Fruit fly (Drosophila melanogaster) whole organism, wandering third instar larva: ENCODE measurements around the gene Sptz.
A peak's percentile ranks its signal among the peaks of the same experiment; 100 is the strongest.

Experiments
- Abd-B ChIP-seq: fragments of >200 bp; optimal IDR thresholded peaks from 2 replicates; lab custom pipeline; 2017; ENCODE audit warnings: missing biosample characterization, missing genetic modification characterization
- CG32264 ChIP-seq: fragments of 200-800 bp; sonication (Bioruptor generic); optimal IDR thresholded peaks from 2 replicates; lab custom pipeline; 2016; ENCODE audit warnings: missing biosample characterization, missing genetic modification characterization
- CG9705 ChIP-seq: fragments of 200-800 bp; sonication (Bioruptor generic); optimal IDR thresholded peaks from 2 replicates; lab custom pipeline; 2018; ENCODE audit warnings: missing biosample characterization, mild to moderate bottlenecking, missing genetic modification characterization
- CrebA ChIP-seq: fragments of 200-800 bp; sonication (Bioruptor generic); optimal IDR thresholded peaks from 2 replicates; lab custom pipeline; 2016; ENCODE audit warnings: missing biosample characterization, mild to moderate bottlenecking, missing genetic modification characterization, borderline replicate concordance
- Dfd ChIP-seq: fragments of >200 bp; optimal IDR thresholded peaks from 2 replicates; lab custom pipeline; 2017; ENCODE audit warnings: missing biosample characterization, missing genetic modification characterization
- Dif ChIP-seq: fragments of 200-275, 200-300 bp; sonication (Bioruptor generic); optimal IDR thresholded peaks from 2 replicates; lab custom pipeline; 2018; ENCODE audit warnings: missing biosample characterization, missing genetic modification characterization; ENCODE audit not compliant: partially characterized antibody
- GATAd ChIP-seq: sonication (Bioruptor generic); optimal IDR thresholded peaks from 2 replicates; lab custom pipeline; 2016; ENCODE audit warnings: missing biosample characterization, missing genetic modification characterization
- HLH106 ChIP-seq: fragments of 200-800 bp; optimal IDR thresholded peaks from 3 replicates; lab custom pipeline; 2019; ENCODE audit warnings: missing biosample characterization, mild to moderate bottlenecking, missing genetic modification characterization, moderate library complexity
- Hnf4 ChIP-seq: fragments of 200-800 bp; sonication (Bioruptor generic); optimal IDR thresholded peaks from 2 replicates; lab custom pipeline; 2016; ENCODE audit warnings: missing biosample characterization, mild to moderate bottlenecking, missing genetic modification characterization
- Hr78 ChIP-seq: fragments of >200 bp; optimal IDR thresholded peaks from 2 replicates; lab custom pipeline; 2017; ENCODE audit warnings: missing biosample characterization, missing genetic modification characterization
- Hr83 ChIP-seq: fragments of 200-300 bp; sonication (Bioruptor generic); optimal IDR thresholded peaks from 2 replicates; lab custom pipeline; 2016; ENCODE audit warnings: missing biosample characterization, mild to moderate bottlenecking, missing genetic modification characterization, moderate library complexity; ENCODE audit not compliant: poor library complexity, severe bottlenecking
- Jra ChIP-seq: sonication (Bioruptor generic); optimal IDR thresholded peaks from 2 replicates; lab custom pipeline; 2016; ENCODE audit warnings: missing biosample characterization, missing genetic modification characterization
- Mio ChIP-seq: sonication (Bioruptor generic); optimal IDR thresholded peaks from 2 replicates; lab custom pipeline; 2016; ENCODE audit warnings: missing biosample characterization, missing genetic modification characterization
- Myc ChIP-seq: fragments of >200 bp; optimal IDR thresholded peaks from 2 replicates; lab custom pipeline; 2017
- N ChIP-seq: fragments of >200 bp; optimal IDR thresholded peaks from 2 replicates; lab custom pipeline; 2018; ENCODE audit warnings: missing biosample characterization, missing external identifiers, missing genetic modification characterization
- OdsH ChIP-seq: fragments of 200-800 bp; sonication (Bioruptor generic); optimal IDR thresholded peaks from 2 replicates; lab custom pipeline; 2016; ENCODE audit warnings: missing biosample characterization, mild to moderate bottlenecking, missing genetic modification characterization
- Rel ChIP-seq, 2 experiments: fragments of 200-800 bp; sonication (Bioruptor generic) in 1 of 2; optimal IDR thresholded peaks; 2 replicates in 1 of 2; 3 replicates in 1 of 2; lab custom pipeline; 2016 to 2019; ENCODE audit warnings: mild to moderate bottlenecking in 2 of 2, missing biosample characterization in 2 of 2, missing genetic modification characterization in 2 of 2, moderate library complexity in 1 of 2
- Sp1 ChIP-seq: fragments of 200-800 bp; sonication (Bioruptor generic); optimal IDR thresholded peaks from 3 replicates; lab custom pipeline; 2019; ENCODE audit warnings: missing biosample characterization, mild to moderate bottlenecking, missing genetic modification characterization, moderate library complexity
- Vsx2 ChIP-seq: fragments of 200-300, 225-300 bp; sonication (Bioruptor generic); optimal IDR thresholded peaks from 2 replicates; lab custom pipeline; 2018; ENCODE audit warnings: missing biosample characterization, missing genetic modification characterization; ENCODE audit not compliant: partially characterized antibody
- br ChIP-seq: fragments of 200-800 bp; sonication (Bioruptor generic); optimal IDR thresholded peaks from 2 replicates; lab custom pipeline; 2016; ENCODE audit warnings: missing biosample characterization, missing genetic modification characterization
- brk ChIP-seq: fragments of 200-800 bp; sonication (Bioruptor generic); optimal IDR thresholded peaks from 2 replicates; lab custom pipeline; 2016; ENCODE audit warnings: missing biosample characterization, mild to moderate bottlenecking, missing genetic modification characterization
- dl ChIP-seq, 2 experiments: fragments of 175-275, 200-275 bp in 1 of 2; fragments of 200-275 bp in 1 of 2; sonication (Bioruptor generic); optimal IDR thresholded peaks; lab custom pipeline; 2018; ENCODE audit warnings: mild to moderate bottlenecking in 2 of 2, missing biosample characterization in 2 of 2, missing genetic modification characterization in 2 of 2, moderate library complexity in 2 of 2; ENCODE audit not compliant: partially characterized antibody in 2 of 2, insufficient read depth in 1 of 2
- dmrt93B ChIP-seq: fragments of 200-800 bp; sonication (Bioruptor generic); optimal IDR thresholded peaks from 2 replicates; lab custom pipeline; 2018; ENCODE audit warnings: missing biosample characterization, mild to moderate bottlenecking, missing genetic modification characterization
- dsf ChIP-seq: sonication (Bioruptor generic); optimal IDR thresholded peaks from 2 replicates; lab custom pipeline; 2016; ENCODE audit warnings: missing biosample characterization, missing genetic modification characterization, borderline replicate concordance
- ey ChIP-seq: fragments of 200-800 bp; sonication (Bioruptor generic); optimal IDR thresholded peaks from 2 replicates; lab custom pipeline; 2016; ENCODE audit warnings: missing biosample characterization, missing genetic modification characterization
- foxo ChIP-seq, 2 experiments: fragments of 200-800 bp; sonication (Bioruptor generic); optimal IDR thresholded peaks; 2 replicates in 1 of 2; 3 replicates in 1 of 2; lab custom pipeline; 2016 to 2017; ENCODE audit warnings: missing biosample characterization in 2 of 2, missing genetic modification characterization in 2 of 2
- fru ChIP-seq: fragments of 200-800 bp; sonication (Bioruptor generic); optimal IDR thresholded peaks from 3 replicates; lab custom pipeline; 2016; ENCODE audit warnings: missing biosample characterization, mild to moderate bottlenecking, missing genetic modification characterization
- h ChIP-seq: fragments of 200-800 bp; sonication (Bioruptor generic); optimal IDR thresholded peaks from 3 replicates; lab custom pipeline; 2016; ENCODE audit warnings: missing biosample characterization, mild to moderate bottlenecking, missing genetic modification characterization
- jim ChIP-seq: fragments of 175-275, 200-325 bp; sonication (Bioruptor generic); optimal IDR thresholded peaks from 2 replicates; lab custom pipeline; 2016; ENCODE audit warnings: missing biosample characterization, mild to moderate bottlenecking, missing genetic modification characterization
- lola ChIP-seq: fragments of >200 bp; optimal IDR thresholded peaks from 2 replicates; lab custom pipeline; 2017; ENCODE audit warnings: missing biosample characterization, missing genetic modification characterization
- pan ChIP-seq: fragments of >200 bp; optimal IDR thresholded peaks from 2 replicates; lab custom pipeline; 2017
- psq ChIP-seq: fragments of 200-800 bp; sonication (Bioruptor generic); optimal IDR thresholded peaks from 3 replicates; lab custom pipeline; 2017; ENCODE audit warnings: missing biosample characterization, mild to moderate bottlenecking, missing genetic modification characterization, moderate library complexity
- rgr ChIP-seq: fragments of 200-800 bp; sonication (Bioruptor generic); optimal IDR thresholded peaks from 3 replicates; lab custom pipeline; 2016; ENCODE audit warnings: missing biosample characterization, mild to moderate bottlenecking, missing genetic modification characterization
- sage ChIP-seq: fragments of 200-800 bp; sonication (Bioruptor generic); optimal IDR thresholded peaks from 2 replicates; lab custom pipeline; 2016; ENCODE audit warnings: missing biosample characterization, mild to moderate bottlenecking, missing genetic modification characterization
- sv ChIP-seq: fragments of 200-800 bp; sonication (Bioruptor generic); optimal IDR thresholded peaks from 3 replicates; lab custom pipeline; 2016; ENCODE audit warnings: missing biosample characterization, missing genetic modification characterization
- tai ChIP-seq: sonication (Bioruptor generic); optimal IDR thresholded peaks from 2 replicates; lab custom pipeline; 2016; ENCODE audit warnings: missing biosample characterization, missing genetic modification characterization
- usp ChIP-seq: fragments of >200 bp; optimal IDR thresholded peaks from 2 replicates; lab custom pipeline; 2017; ENCODE audit warnings: missing biosample characterization, missing genetic modification characterization
- woc ChIP-seq: sonication (Bioruptor generic); optimal IDR thresholded peaks from 2 replicates; lab custom pipeline; 2016; ENCODE audit warnings: missing biosample characterization, mild to moderate bottlenecking, missing genetic modification characterization

The Sptz gene

DNA sequence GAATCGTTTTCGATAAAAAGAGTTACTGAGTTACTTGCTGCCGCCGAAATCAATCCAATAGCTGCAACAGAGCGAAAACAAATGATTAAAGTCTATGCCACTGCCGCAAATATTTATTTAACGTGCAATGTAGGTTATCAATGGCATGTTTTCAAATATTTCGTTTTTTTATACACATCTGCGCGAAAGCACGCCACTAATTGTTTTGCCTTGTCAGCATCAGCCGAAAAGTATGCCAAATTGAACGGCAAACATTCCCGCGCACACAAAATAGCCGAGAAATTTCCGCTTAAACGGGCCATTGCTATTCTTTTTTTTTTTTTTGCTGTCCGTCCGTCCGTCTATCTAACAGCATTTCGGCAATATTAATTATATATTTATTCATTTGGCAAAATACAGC is 30.1 kb downstream of the Sptz start:
- TF ChIP-seq Rel (GFP tag; optimal IDR thresholded peaks at IDR 0.05; lab: Kevin White, UChicago) (no peak), Rel (tag; optimal IDR thresholded peaks at IDR 0.05; lab: Kevin White, UChicago) (no peak), Hr78 (GFP tag; lab: Kevin White, UChicago) (no peak), CG9705 (no peak), dmrt93B (no peak), dsf (GFP tag; lab: Kevin White, UChicago) (no peak), ey (GFP tag; lab: Kevin White, UChicago) (no peak), Hnf4 (GFP tag; lab: Kevin White, UChicago) (no peak), OdsH (no peak), CG32264 (no peak), sv (no peak), psq (GFP tag; lab: Kevin White, UChicago) (no peak), Myc (peak; percentile 80), GATAd (GFP tag; lab: Kevin White, UChicago) (no peak), Vsx2 (GFP tag; lab: Kevin White, UChicago) (peak; percentile 53), rgr (GFP tag; lab: Kevin White, UChicago) (no peak), Sp1 (GFP tag; lab: Kevin White, UChicago) (no peak), brk (no peak), Hr83 (GFP tag; lab: Kevin White, UChicago) (no peak), dl (GFP tag; optimal IDR thresholded peaks at IDR 0.05; lab: Kevin White, UChicago; ENCODE audit: insufficient read depth in 1 of 2, partially characterized antibody in 2 of 2) (no peak), fru (GFP tag; lab: Kevin White, UChicago) (no peak), N (peak; percentile 62), woc (no peak), Dif (GFP tag; lab: Kevin White, UChicago) (no peak), usp (GFP tag; lab: Kevin White, UChicago) (no peak), jim (no peak), sage (GFP tag; lab: Kevin White, UChicago) (no peak), br (GFP tag; lab: Kevin White, UChicago) (no peak)
- TF ChIP-seq, all 38 proteins: peak for 3

DNA sequence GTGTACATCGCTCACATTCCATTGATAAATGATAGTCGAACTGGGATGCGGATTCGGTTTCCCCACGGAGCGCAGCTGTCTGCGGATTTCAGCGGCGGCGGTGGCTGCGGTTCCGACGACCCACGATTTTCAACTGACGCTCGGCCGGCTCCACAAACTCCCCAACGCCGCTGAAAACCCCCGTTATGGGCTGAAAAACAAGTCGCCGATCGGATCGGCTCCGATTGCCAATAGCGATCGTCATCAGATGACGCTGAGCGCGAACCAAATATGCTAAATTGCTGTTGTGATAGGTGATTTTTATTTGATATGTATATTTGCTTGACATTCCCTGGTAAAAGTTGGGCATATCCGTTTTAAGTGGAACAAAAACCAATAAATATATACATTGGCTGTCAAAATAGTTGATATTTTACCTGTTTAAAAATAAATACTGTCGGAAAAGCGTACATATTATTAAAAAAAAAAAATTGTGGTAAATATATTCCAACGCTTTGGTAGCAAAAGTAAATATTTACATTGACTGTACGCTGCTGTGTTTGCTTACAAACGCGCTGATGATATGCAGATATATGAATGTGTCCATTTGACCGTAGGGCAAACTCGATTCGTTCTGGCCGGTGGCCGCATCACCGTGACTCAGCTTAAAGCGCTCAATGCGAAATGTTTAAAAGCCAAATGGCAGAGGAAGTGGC is 32.5 kb downstream of the Sptz start:
- peak; percentile 45 for TF ChIP-seq woc
- TF ChIP-seq Dfd, result no peak
- TF ChIP-seq CG32264, result peak; percentile 41
- peak; percentile 73 for TF ChIP-seq OdsH
- TF ChIP-seq GATAd (GFP tag; lab: Kevin White, UChicago), result no peak
- TF ChIP-seq HLH106 (tag; lab: Kevin White, UChicago), result peak; percentile 74
- TF ChIP-seq Rel (GFP tag; optimal IDR thresholded peaks at IDR 0.05; lab: Kevin White, UChicago), result no peak
- peak; percentile 100 for TF ChIP-seq Rel (tag; optimal IDR thresholded peaks at IDR 0.05; lab: Kevin White, UChicago)
- TF ChIP-seq CrebA (GFP tag; lab: Kevin White, UChicago), result no peak
- TF ChIP-seq ey (GFP tag; lab: Kevin White, UChicago), result peak; percentile 76
- TF ChIP-seq Dif (GFP tag; lab: Kevin White, UChicago), result no peak
- TF ChIP-seq sv, result peak; percentile 31
- TF ChIP-seq Jra (GFP tag; lab: Kevin White, UChicago), result peak; percentile 24
- TF ChIP-seq tai (GFP tag; lab: Kevin White, UChicago), result no peak
- TF ChIP-seq psq (GFP tag; lab: Kevin White, UChicago), result peak; percentile 69
- peak; percentile 54 for TF ChIP-seq Hnf4 (GFP tag; lab: Kevin White, UChicago)
- peak in 1 of 2 experiments; percentile 74 for TF ChIP-seq foxo (GFP tag; optimal IDR thresholded peaks at IDR 0.05; lab: Kevin White, UChicago)
- no peak for TF ChIP-seq pan
- no peak for TF ChIP-seq usp (GFP tag; lab: Kevin White, UChicago)
- TF ChIP-seq Hr78 (GFP tag; lab: Kevin White, UChicago), result no peak
- no peak for TF ChIP-seq Vsx2 (GFP tag; lab: Kevin White, UChicago)
- peak; percentile 31 for TF ChIP-seq CG9705
- TF ChIP-seq Sp1 (GFP tag; lab: Kevin White, UChicago), result peak; percentile 67
- TF ChIP-seq Hr83 (GFP tag; lab: Kevin White, UChicago), result no peak
- peak; percentile 76 for TF ChIP-seq rgr (GFP tag; lab: Kevin White, UChicago)
- no peak for TF ChIP-seq Myc
- TF ChIP-seq jim, result no peak
- TF ChIP-seq sage (GFP tag; lab: Kevin White, UChicago), result no peak
- TF ChIP-seq lola (GFP tag; lab: Kevin White, UChicago), result no peak
- TF ChIP-seq br (GFP tag; lab: Kevin White, UChicago), result peak; percentile 76
- TF ChIP-seq N, result no peak
- no peak for TF ChIP-seq dsf (GFP tag; lab: Kevin White, UChicago)
- TF ChIP-seq dl (GFP tag; optimal IDR thresholded peaks at IDR 0.05; lab: Kevin White, UChicago; ENCODE audit: insufficient read depth in 1 of 2, partially characterized antibody in 2 of 2), result no peak
- TF ChIP-seq dmrt93B, result peak; percentile 68
- TF ChIP-seq Abd-B, result no peak
- TF ChIP-seq fru (GFP tag; lab: Kevin White, UChicago), result peak; percentile 75
- TF ChIP-seq h, result peak; percentile 76
- TF ChIP-seq Mio (GFP tag; lab: Kevin White, UChicago), result no peak
- no peak for TF ChIP-seq brk
